Fruit fly (Drosophila melanogaster) whole organism, adult: ENCODE measurements around the gene CG14042.
A peak's percentile ranks its signal among the peaks of the same experiment; 100 is the strongest.

Source experiments
- CG14711 ChIP-seq: fragments of 200-800 bp; sonication (Bioruptor generic); optimal IDR thresholded peaks from 2 replicates; lab custom pipeline; 2018; ENCODE audit warnings: missing biosample characterization, mild to moderate bottlenecking, missing genetic modification characterization, moderate library complexity
- CG5204 ChIP-seq: fragments of 200-800 bp; sonication (Bioruptor generic); optimal IDR thresholded peaks from 2 replicates; lab custom pipeline; 2016; ENCODE audit warnings: missing biosample characterization, missing genetic modification characterization
- Crg-1 ChIP-seq: fragments of 200-800 bp; sonication (Bioruptor generic); optimal IDR thresholded peaks from 2 replicates; lab custom pipeline; 2016; ENCODE audit warnings: missing biosample characterization, missing genetic modification characterization
- Mnt ChIP-seq: fragments of 200-800 bp; sonication (Bioruptor generic); optimal IDR thresholded peaks from 2 replicates; lab custom pipeline; 2016; ENCODE audit warnings: missing biosample characterization, mild to moderate bottlenecking, missing genetic modification characterization
- bab1 ChIP-seq: fragments of 200-800 bp; sonication (Bioruptor generic); optimal IDR thresholded peaks from 3 replicates; lab custom pipeline; 2019; ENCODE audit warnings: missing biosample characterization, mild to moderate bottlenecking, missing genetic modification characterization, moderate library complexity
- cic ChIP-seq: fragments of 200-800 bp; sonication (Bioruptor generic); optimal IDR thresholded peaks from 2 replicates; lab custom pipeline; 2017; ENCODE audit warnings: missing biosample characterization, mild to moderate bottlenecking, missing genetic modification characterization, moderate library complexity
- kay ChIP-seq: fragments of 200-800 bp; sonication (Bioruptor generic); peaks from one replicate; lab custom pipeline; 2016; ENCODE audit warnings: missing biosample characterization, missing genetic modification characterization, borderline replicate concordance
- tj ChIP-seq: fragments of 200-800 bp; sonication (Bioruptor generic); optimal IDR thresholded peaks from 3 replicates; lab custom pipeline; 2017; ENCODE audit warnings: missing biosample characterization, mild to moderate bottlenecking, missing genetic modification characterization, moderate library complexity

dm6 chr2L:5010784-5011260 lies 26.7 kb upstream of the CG14042 start, which contains the start of the genes CG31917, Tfb5 and SelT:
- TF ChIP-seq kay (no peak), Crg-1 (GFP tag; lab: Kevin White, UChicago) (peak; percentile 52), Mnt (GFP tag; lab: Kevin White, UChicago) (peak; percentile 56), CG5204 (no peak), cic (no peak), bab1 (GFP tag; lab: Kevin White, UChicago) (peak; percentile 83), CG14711 (tag; lab: Kevin White, UChicago) (peak; percentile 58), tj (GFP tag; lab: Kevin White, UChicago) (peak; percentile 49)
